Fruit fly (Drosophila melanogaster) whole organism, prepupa: ENCODE results near the gene Dad1.
A peak's percentile ranks its signal among the peaks of the same experiment; 100 is the strongest.

ENCODE experiments used
- Blimp-1 ChIP-seq: fragments of 200-800 bp; sonication (Bioruptor generic); optimal IDR thresholded peaks from 3 replicates; lab custom pipeline; 2017; ENCODE audit warnings: missing biosample characterization, missing genetic modification characterization, mild to moderate bottlenecking, moderate library complexity, missing genetic modification reagents
- CG10631 ChIP-seq: fragments of 200-800 bp; sonication (Bioruptor generic); optimal IDR thresholded peaks from 2 replicates; lab custom pipeline; 2016; ENCODE audit warnings: missing biosample characterization, missing genetic modification characterization
- CG10669 ChIP-seq: fragments of 200-800 bp; sonication (Bioruptor generic); optimal IDR thresholded peaks from 3 replicates; lab custom pipeline; 2018; ENCODE audit warnings: missing biosample characterization, mild to moderate bottlenecking, missing genetic modification characterization, moderate library complexity
- CG6163 ChIP-seq: fragments of 200-800 bp; sonication (Bioruptor generic); IDR thresholded peaks from 3 replicates; pipeline ENCODE4 v1.3.6; 2022; ENCODE audit warnings: missing biosample characterization, missing genetic modification characterization
- CG6276 ChIP-seq: fragments of 200-800 bp; sonication (Bioruptor generic); optimal IDR thresholded peaks from 2 replicates; lab custom pipeline; 2017; ENCODE audit warnings: missing biosample characterization, mild to moderate bottlenecking, missing genetic modification characterization

DNA sequence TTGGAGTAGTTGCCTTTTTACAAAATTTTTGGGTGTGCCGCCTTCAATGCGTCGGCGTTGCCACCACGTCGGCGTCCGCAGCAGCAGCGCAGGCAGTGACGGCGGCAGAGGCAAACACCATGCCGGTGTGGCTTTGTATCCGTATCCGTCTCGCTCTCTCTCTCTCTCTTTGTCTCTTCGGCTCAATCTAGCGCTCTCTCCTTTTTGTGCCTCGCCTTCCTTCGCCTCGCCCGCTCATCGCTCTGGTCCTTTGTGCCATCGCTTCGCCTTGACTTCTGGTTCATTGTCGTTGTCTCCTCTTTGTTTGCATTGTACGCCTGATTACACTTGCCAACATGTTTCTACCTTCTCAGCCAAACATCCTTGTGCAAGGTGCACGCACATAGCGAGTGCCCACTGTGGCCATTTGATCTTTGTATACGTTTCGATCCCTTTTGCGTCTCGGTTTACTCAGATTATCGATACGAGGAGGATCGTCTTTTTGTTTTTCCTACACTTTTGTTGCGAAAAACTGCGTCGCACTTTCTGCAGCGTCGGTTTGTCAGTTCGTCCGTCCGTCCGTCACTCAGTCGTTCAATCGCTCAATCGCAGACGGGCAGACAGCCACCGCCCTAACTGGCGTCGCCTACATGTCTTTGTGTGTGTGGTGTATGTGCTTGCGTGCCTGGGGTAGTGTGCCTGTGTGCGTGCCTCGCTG is 32.6 kb upstream of the Dad1 start:
- peak; percentile 82 for TF ChIP-seq CG6163 (GFP tag; lab: Robert Waterston, UW)
- TF ChIP-seq CG10631 (GFP tag; lab: Kevin White, UChicago): peak; percentile 73
- TF ChIP-seq CG10669 (GFP tag; lab: Kevin White, UChicago): peak; percentile 77
- peak; percentile 29 for TF ChIP-seq Blimp-1 (GFP tag; lab: Kevin White, UChicago)
- TF ChIP-seq CG6276 (GFP tag; lab: Kevin White, UChicago): peak; percentile 16
